Worm (Caenorhabditis elegans) whole organism, young adult: ENCODE results near the gene ubc-15.

Source experiments
- F52B5.7 ChIP-seq: sonication (generic microtip); optimal IDR thresholded peaks from 2 replicates; lab custom pipeline; 2016; ENCODE audit warnings: mild to moderate bottlenecking, missing genetic modification characterization, missing compliant biosample characterization
- K11D2.4 ChIP-seq: fragments of 200-800 bp; sonication (Bioruptor generic); IDR thresholded peaks from 2 replicates; pipeline ENCODE4 v1.3.6; 2022; ENCODE audit warnings: missing genetic modification reagents, missing genetic modification characterization, missing compliant biosample characterization
- ama-1 ChIP-seq, 3 experiments: fragments of 150-350 bp in 1 of 3; sonication (generic microtip) in 2 of 3; optimal IDR thresholded peaks; 2 replicates each; lab custom pipeline; 2014 to 2018; ENCODE audit warnings: missing biosample characterization in 2 of 3, missing genetic modification characterization in 2 of 3, missing genetic modification reagents in 2 of 3
- let-607 ChIP-seq, 2 experiments: fragments of 200-800 bp in 1 of 2; sonication (Bioruptor generic) in 1 of 2; sonication (generic microtip) in 1 of 2; optimal IDR thresholded peaks; 2 replicates each; lab custom pipeline; 2016 to 2018; ENCODE audit warnings: mild to moderate bottlenecking in 2 of 2, missing compliant biosample characterization in 2 of 2, missing genetic modification characterization in 2 of 2, moderate library complexity in 2 of 2, missing genotype in 1 of 2
- nhr-80 ChIP-seq: sonication (generic microtip); optimal IDR thresholded peaks from 2 replicates; lab custom pipeline; 2016; ENCODE audit warnings: missing genetic modification characterization, missing compliant biosample characterization
- sea-2 ChIP-seq: fragments of 200-800 bp; sonication (Bioruptor generic); IDR thresholded peaks from 2 replicates; pipeline ENCODE4 v1.3.6; 2022; ENCODE audit warnings: missing genetic modification characterization, missing compliant biosample characterization
- tbx-9 ChIP-seq: sonication (generic microtip); optimal IDR thresholded peaks from 2 replicates; lab custom pipeline; 2016; ENCODE audit warnings: borderline replicate concordance, missing genetic modification characterization, inconsistent platforms, missing compliant biosample characterization
- tlf-1 ChIP-seq: fragments of 200-800 bp; sonication (Bioruptor generic); optimal IDR thresholded peaks from 2 replicates; lab custom pipeline; 2018; ENCODE audit warnings: mild to moderate bottlenecking, missing genetic modification characterization, missing compliant biosample characterization
- ztf-26 ChIP-seq: sonication (generic microtip); optimal IDR thresholded peaks from 2 replicates; lab custom pipeline; 2017; ENCODE audit warnings: missing genetic modification characterization, missing compliant biosample characterization

ce11 chrII:2857559-2857958 is 55.8 kb downstream of the ubc-15 start:
- TF ChIP-seq nhr-80 (tag; lab: Kevin White, UChicago) (no peak), ama-1 (optimal IDR thresholded peaks at IDR 0.05; lab: Kevin White, UChicago) (no peak), ama-1 (GFP tag; optimal IDR thresholded peaks at IDR 0.05; lab: Kevin White, UChicago) (no peak), let-607 (tag; optimal IDR thresholded peaks at IDR 0.05; lab: Kevin White, UChicago) (no peak), sea-2 (GFP tag; lab: Robert Waterston, UW) (no peak), K11D2.4 (GFP tag; lab: Robert Waterston, UW) (no peak), F52B5.7 (tag; lab: Kevin White, UChicago) (no peak), tlf-1 (GFP tag; lab: Kevin White, UChicago) (no peak), tbx-9 (tag; lab: Kevin White, UChicago) (no peak), ztf-26 (tag; lab: Kevin White, UChicago) (no peak)
